Worm (Caenorhabditis elegans) whole organism, mixed stage, embryonic: ENCODE data around the gene K10D2.5.

Source experiments
- ceh-43 ChIP-seq: fragments of 200-800 bp; sonication (Bioruptor generic); optimal IDR thresholded peaks from 2 replicates; lab custom pipeline; 2018; ENCODE audit warnings: mild to moderate bottlenecking, missing genetic modification characterization, moderate library complexity, missing compliant biosample characterization
- ces-1 ChIP-seq: fragments of 150-350 bp; optimal IDR thresholded peaks from 2 replicates; lab custom pipeline; 2014; ENCODE audit warnings: missing biosample characterization, missing genetic modification reagents, missing genetic modification characterization
- elt-3 ChIP-seq: fragments of 150-350 bp; optimal IDR thresholded peaks from 2 replicates; lab custom pipeline; 2014; ENCODE audit warnings: missing biosample characterization, missing genetic modification characterization
- flh-1 ChIP-seq: fragments of 200-800 bp; sonication (Bioruptor generic); optimal IDR thresholded peaks from 2 replicates; lab custom pipeline; 2018; ENCODE audit warnings: mild to moderate bottlenecking, missing genetic modification characterization, moderate library complexity, missing compliant biosample characterization
- ham-2 ChIP-seq: fragments of 200-800 bp; sonication (Bioruptor generic); optimal IDR thresholded peaks from 2 replicates; lab custom pipeline; 2018; ENCODE audit warnings: mild to moderate bottlenecking, missing genetic modification characterization, missing compliant biosample characterization
- lin-13 ChIP-seq: fragments of 150-350 bp; optimal IDR thresholded peaks from 2 replicates; lab custom pipeline; 2014; ENCODE audit warnings: missing biosample characterization, missing genetic modification characterization
- lin-32 ChIP-seq: fragments of 200-800 bp; sonication (Bioruptor generic); optimal IDR thresholded peaks from 2 replicates; lab custom pipeline; 2018; ENCODE audit warnings: mild to moderate bottlenecking, missing genetic modification characterization, missing compliant biosample characterization
- lsy-2 ChIP-seq: fragments of 150-350 bp; optimal IDR thresholded peaks from 2 replicates; lab custom pipeline; 2014; ENCODE audit warnings: missing biosample characterization, missing genetic modification characterization
- nhr-237 ChIP-seq: fragments of 150-350 bp; optimal IDR thresholded peaks from 2 replicates; lab custom pipeline; 2014; ENCODE audit warnings: missing biosample characterization, missing genetic modification characterization
- snpc-4 ChIP-seq: fragments of 150-350 bp; optimal IDR thresholded peaks from 2 replicates; lab custom pipeline; 2014; ENCODE audit warnings: missing biosample characterization, missing genetic modification characterization
- sptf-1 ChIP-seq: sonication (generic microtip); optimal IDR thresholded peaks from 2 replicates; lab custom pipeline; 2017; ENCODE audit warnings: mild to moderate bottlenecking, missing genetic modification characterization, moderate library complexity, missing compliant biosample characterization

DNA sequence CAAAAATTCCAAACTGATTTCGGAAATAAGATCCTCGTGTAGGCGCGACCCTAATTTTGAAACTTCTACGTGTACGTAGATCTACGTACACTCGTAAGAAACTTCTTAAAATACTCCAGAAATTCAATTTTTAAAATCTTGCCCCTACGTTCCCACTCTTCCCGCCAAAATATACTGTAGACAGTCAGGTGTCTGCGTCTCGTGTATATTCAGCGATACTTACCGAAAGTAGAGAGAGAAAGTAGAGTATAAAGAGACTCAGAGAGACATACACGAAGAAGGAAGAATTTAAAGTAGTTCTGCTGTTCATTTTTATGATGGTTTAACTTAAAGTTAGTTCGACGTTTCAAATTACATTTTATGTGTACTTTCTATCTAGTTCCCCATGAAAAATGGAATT lies 20.7 kb downstream of the K10D2.5 start:
- TF ChIP-seq lsy-2, result peak; percentile 42
- no peak for TF ChIP-seq elt-3 (tag; lab: Kevin White, UChicago)
- TF ChIP-seq flh-1 (GFP tag; lab: Kevin White, UChicago), result no peak
- no peak for TF ChIP-seq lin-13
- TF ChIP-seq snpc-4 (tag; lab: Kevin White, UChicago), result no peak
- no peak for TF ChIP-seq nhr-237 (tag; lab: Kevin White, UChicago)
- no peak for TF ChIP-seq ham-2 (GFP tag; lab: Kevin White, UChicago)
- TF ChIP-seq ceh-43 (GFP tag; lab: Kevin White, UChicago), result no peak
- TF ChIP-seq lin-32 (GFP tag; lab: Kevin White, UChicago), result no peak
- no peak for TF ChIP-seq sptf-1
- no peak for TF ChIP-seq ces-1 (GFP tag; lab: Kevin White, UChicago)
